Fruit fly (Drosophila melanogaster) whole organism, embryonic: ENCODE data around the gene CG1542.

Experiments
- CG12155 ChIP-seq: fragments of 200-800 bp; sonication (Bioruptor generic); optimal IDR thresholded peaks from 3 replicates; lab custom pipeline; 2016; ENCODE audit warnings: missing biosample characterization, missing genetic modification characterization
- CG12659 ChIP-seq: fragments of 200-800 bp; sonication (Bioruptor generic); optimal IDR thresholded peaks from 3 replicates; lab custom pipeline; 2017; ENCODE audit warnings: mild to moderate bottlenecking, missing biosample characterization, missing genetic modification reagents, missing genetic modification characterization
- CG3726 ChIP-seq: fragments of 200-800 bp; sonication (Bioruptor generic); IDR thresholded peaks from 3 replicates; pipeline ENCODE4, ENCODE4 v1.3.6; 2022; ENCODE audit warnings: missing biosample characterization, missing genetic modification characterization
- CG6765 ChIP-seq: fragments of 200-800 bp; sonication (Bioruptor generic); optimal IDR thresholded peaks from 3 replicates; lab custom pipeline; 2017; ENCODE audit warnings: missing biosample characterization, mild to moderate bottlenecking, missing genetic modification characterization
- CG6791 ChIP-seq: fragments of 200-800 bp; sonication (Bioruptor generic); IDR thresholded peaks from 3 replicates; pipeline ENCODE4 v1.3.6; 2022; ENCODE audit warnings: missing biosample characterization, missing genetic modification characterization; ENCODE audit not compliant: partially characterized antibody
- Hr78 ChIP-seq, 2 experiments: fragments of 200-800 bp in 1 of 2; fragments of >200 bp in 1 of 2; sonication (Bioruptor generic) in 1 of 2; optimal IDR thresholded peaks; 2 replicates each; lab custom pipeline; 2017 to 2019; ENCODE audit warnings: missing biosample characterization in 2 of 2, missing genetic modification characterization in 2 of 2, mild to moderate bottlenecking in 1 of 2, moderate library complexity in 1 of 2

- TF ChIP-seq CG3726 (GFP tag; lab: Robert Waterston, UW), result no peak
- TF ChIP-seq CG12659 (GFP tag; lab: Kevin White, UChicago), result no peak
- no peak for TF ChIP-seq CG12155 (GFP tag; lab: Kevin White, UChicago)
- TF ChIP-seq Hr78 (GFP tag; optimal IDR thresholded peaks at IDR 0.05; lab: Kevin White, UChicago), result no peak
- TF ChIP-seq CG6765 (GFP tag; lab: Kevin White, UChicago), result no peak
- TF ChIP-seq CG6791 (GFP tag; lab: Robert Waterston, UW), result no peak
Measured at dm6 chr3R:31245785-31246184, 32.5 kb downstream of the CG1542 start.
